Fruit fly (Drosophila melanogaster) whole organism, wandering third instar larva: ENCODE data around the gene crn.

Experiments
- GATAd ChIP-seq: sonication (Bioruptor generic); optimal IDR thresholded peaks from 2 replicates; lab custom pipeline; 2016; ENCODE audit warnings: missing biosample characterization, missing genetic modification characterization
- jim ChIP-seq: fragments of 175-275, 200-325 bp; sonication (Bioruptor generic); optimal IDR thresholded peaks from 2 replicates; lab custom pipeline; 2016; ENCODE audit warnings: missing biosample characterization, mild to moderate bottlenecking, missing genetic modification characterization
- lola ChIP-seq: fragments of >200 bp; optimal IDR thresholded peaks from 2 replicates; lab custom pipeline; 2017; ENCODE audit warnings: missing biosample characterization, missing genetic modification characterization

DNA sequence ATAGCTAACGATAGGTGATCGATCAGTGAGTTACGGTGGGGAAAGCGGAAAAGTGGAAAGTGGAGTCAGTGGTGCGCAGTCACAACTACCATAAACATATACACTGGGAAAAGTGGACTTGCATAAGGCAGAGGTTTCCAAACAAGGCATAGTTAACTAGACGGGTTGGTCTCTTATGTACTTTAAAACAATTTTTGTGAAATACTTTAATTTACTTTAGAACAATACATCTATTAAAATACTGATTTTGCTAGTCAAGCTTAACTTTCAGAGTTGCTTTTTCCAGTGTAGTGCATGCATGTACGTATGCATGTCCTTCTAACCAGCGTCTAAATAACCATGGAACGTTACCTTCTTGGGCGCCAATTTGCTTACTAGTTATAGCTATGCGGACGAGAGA, 29.9 kb downstream of the crn start:
- TF ChIP-seq GATAd (GFP tag; lab: Kevin White, UChicago), result no peak
- TF ChIP-seq lola (GFP tag; lab: Kevin White, UChicago), result no peak
- no peak for TF ChIP-seq jim (GFP tag; lab: Kevin White, UChicago)
